Fruit fly (Drosophila melanogaster) whole organism, embryonic: ENCODE measurements around the gene CG11560.
A peak's percentile ranks its signal among the peaks of the same experiment; 100 is the strongest.

Experiments
- Abd-B ChIP-seq: fragments of 200-800 bp; sonication (Bioruptor generic); optimal IDR thresholded peaks from 2 replicates; lab custom pipeline; 2018; ENCODE audit warnings: missing biosample characterization, mild to moderate bottlenecking, missing genetic modification characterization, moderate library complexity
- Atf3 ChIP-seq: fragments of 200-800 bp; sonication (Bioruptor generic); optimal IDR thresholded peaks from 3 replicates; lab custom pipeline; 2016; ENCODE audit warnings: missing biosample characterization, missing genetic modification characterization
- CG10543 ChIP-seq: fragments of 200-800 bp; sonication (Bioruptor generic); optimal IDR thresholded peaks from 3 replicates; lab custom pipeline; 2017; ENCODE audit warnings: missing biosample characterization, mild to moderate bottlenecking, missing genetic modification characterization, moderate library complexity
- CG11456 ChIP-seq: fragments of 200-800 bp; sonication (Bioruptor generic); IDR thresholded peaks from 3 replicates; pipeline ENCODE4 v1.3.6; 2022; ENCODE audit warnings: missing biosample characterization, missing genetic modification characterization
- CG12155 ChIP-seq: fragments of 200-800 bp; sonication (Bioruptor generic); optimal IDR thresholded peaks from 3 replicates; lab custom pipeline; 2016; ENCODE audit warnings: missing biosample characterization, missing genetic modification characterization
- CG14441 ChIP-seq: fragments of 200-800 bp; sonication (Bioruptor generic); IDR thresholded peaks from 2 replicates; pipeline ENCODE4 v1.3.6; 2022; ENCODE audit warnings: missing biosample characterization, missing genetic modification characterization
- CG1602 ChIP-seq: fragments of 200-800 bp; sonication (Bioruptor generic); optimal IDR thresholded peaks from 3 replicates; lab custom pipeline; 2016; ENCODE audit warnings: missing biosample characterization, missing genetic modification characterization
- CG1603 ChIP-seq: fragments of 200-800 bp; sonication (Bioruptor generic); optimal IDR thresholded peaks from 2 replicates; lab custom pipeline; 2019; ENCODE audit warnings: missing biosample characterization, mild to moderate bottlenecking, missing genetic modification characterization, moderate library complexity
- CG17829 ChIP-seq: fragments of 200-800 bp; optimal IDR thresholded peaks from 2 replicates; lab custom pipeline; 2019; ENCODE audit warnings: missing biosample characterization, mild to moderate bottlenecking, missing genetic modification characterization, moderate library complexity
- CG2199 ChIP-seq: fragments of 200-800 bp; sonication (Bioruptor generic); IDR thresholded peaks from 3 replicates; pipeline ENCODE4 v1.3.6; 2022; ENCODE audit warnings: missing biosample characterization, missing genetic modification characterization
- CG30403 ChIP-seq: fragments of 200-800 bp; sonication (Bioruptor generic); optimal IDR thresholded peaks from 3 replicates; lab custom pipeline; 2016; ENCODE audit warnings: missing biosample characterization, missing genetic modification characterization
- CG7556 ChIP-seq: fragments of 200-800 bp; sonication (Bioruptor generic); optimal IDR thresholded peaks from 2 replicates; lab custom pipeline; 2017; ENCODE audit warnings: missing biosample characterization, mild to moderate bottlenecking, missing genetic modification characterization
- CG7839 ChIP-seq: fragments of 200-800 bp; sonication (Bioruptor generic); optimal IDR thresholded peaks from 3 replicates; lab custom pipeline; 2018; ENCODE audit warnings: missing biosample characterization, mild to moderate bottlenecking, missing genetic modification characterization, moderate library complexity
- CG8388 ChIP-seq: fragments of 200-800 bp; sonication (Bioruptor generic); optimal IDR thresholded peaks from 2 replicates; lab custom pipeline; 2019; ENCODE audit warnings: missing biosample characterization, mild to moderate bottlenecking, missing genetic modification characterization, moderate library complexity
- CoRest ChIP-seq: fragments of 200-800 bp; sonication (Bioruptor generic); optimal IDR thresholded peaks from 3 replicates; lab custom pipeline; 2018; ENCODE audit warnings: missing biosample characterization, mild to moderate bottlenecking, missing genetic modification characterization, moderate library complexity
- D ChIP-seq, 2 experiments: fragments of 200-800 bp in 1 of 2; fragments of >200 bp in 1 of 2; sonication (Bioruptor generic) in 1 of 2; optimal IDR thresholded peaks; 2 replicates in 1 of 2; 3 replicates in 1 of 2; lab custom pipeline; 2017; ENCODE audit warnings: mild to moderate bottlenecking in 1 of 2, missing biosample characterization in 1 of 2, missing genetic modification characterization in 1 of 2, missing genetic modification reagents in 1 of 2
- Drgx ChIP-seq: fragments of 200-800 bp; sonication (Bioruptor generic); IDR thresholded peaks from 2 replicates; pipeline ENCODE4 v1.3.6; 2022; ENCODE audit warnings: missing biosample characterization, missing genetic modification characterization
- E2f1 ChIP-seq: fragments of 200-800 bp; sonication (Bioruptor generic); IDR thresholded peaks from 2 replicates; pipeline ENCODE4 v1.3.6; 2022; ENCODE audit warnings: missing biosample characterization, missing genetic modification characterization
- Gsc ChIP-seq: fragments of 200-800 bp; sonication (Bioruptor generic); IDR thresholded peaks from 2 replicates; pipeline ENCODE4 v1.3.6; 2022; ENCODE audit warnings: missing biosample characterization, missing genetic modification characterization
- HHEX ChIP-seq: fragments of 200-800 bp; sonication (Bioruptor generic); optimal IDR thresholded peaks from 3 replicates; lab custom pipeline; 2017; ENCODE audit warnings: missing biosample characterization, mild to moderate bottlenecking, missing genetic modification characterization, missing genetic modification reagents
- HLH3B ChIP-seq: fragments of 200-800 bp; sonication (Bioruptor generic); IDR thresholded peaks from 2 replicates; pipeline ENCODE4 v1.3.6; 2022; ENCODE audit warnings: missing biosample characterization, missing genetic modification characterization
- Hmx ChIP-seq: fragments of 200-800 bp; sonication (Bioruptor generic); optimal IDR thresholded peaks from 2 replicates; lab custom pipeline; 2016; ENCODE audit warnings: missing biosample characterization, missing genetic modification characterization
- Hr39 ChIP-seq: fragments of >200 bp; optimal IDR thresholded peaks from 2 replicates; lab custom pipeline; 2017
- NC2β ChIP-seq: fragments of 200-800 bp; sonication (Bioruptor generic); optimal IDR thresholded peaks from 2 replicates; lab custom pipeline; 2016; ENCODE audit warnings: missing biosample characterization, missing genetic modification characterization
- Sry-δ ChIP-seq: fragments of 200-800 bp; sonication (Bioruptor generic); optimal IDR thresholded peaks from 2 replicates; lab custom pipeline; 2016; ENCODE audit warnings: missing biosample characterization, missing genetic modification characterization
- aop ChIP-seq: fragments of 200-800 bp; sonication (Bioruptor generic); IDR thresholded peaks from 2 replicates; pipeline ENCODE4 v1.3.6; 2022; ENCODE audit warnings: missing biosample characterization, missing genetic modification characterization
- bigmax ChIP-seq: fragments of 200-800 bp; sonication (Bioruptor generic); optimal IDR thresholded peaks from 2 replicates; lab custom pipeline; 2018; ENCODE audit warnings: missing biosample characterization, mild to moderate bottlenecking, missing genetic modification characterization
- br ChIP-seq: fragments of >200 bp; optimal IDR thresholded peaks from 2 replicates; lab custom pipeline; 2017
- crp ChIP-seq, 2 experiments: fragments of 200-800 bp; sonication (Bioruptor generic); optimal IDR thresholded peaks; 2 replicates in 1 of 2; 3 replicates in 1 of 2; lab custom pipeline; 2017; ENCODE audit warnings: missing biosample characterization in 2 of 2, missing genetic modification characterization in 2 of 2, mild to moderate bottlenecking in 1 of 2, moderate library complexity in 1 of 2
- dysf ChIP-seq: fragments of 200-800 bp; sonication (Bioruptor generic); IDR thresholded peaks from 3 replicates; pipeline ENCODE4 v1.3.6; 2022; ENCODE audit warnings: missing biosample characterization, missing genetic modification characterization
- exex ChIP-seq: fragments of 200-800 bp; sonication (Bioruptor generic); optimal IDR thresholded peaks from 4 replicates; lab custom pipeline; 2018; ENCODE audit warnings: missing biosample characterization, mild to moderate bottlenecking, missing genetic modification characterization, moderate library complexity
- fd96Cb ChIP-seq: fragments of 200-800 bp; sonication (Bioruptor generic); optimal IDR thresholded peaks from 2 replicates; lab custom pipeline; 2018; ENCODE audit warnings: missing biosample characterization, mild to moderate bottlenecking, missing genetic modification characterization, moderate library complexity
- fru ChIP-seq: fragments of >200 bp; optimal IDR thresholded peaks from 2 replicates; lab custom pipeline; 2017
- inv ChIP-seq: fragments of 200-800 bp; sonication (Bioruptor generic); IDR thresholded peaks from 2 replicates; pipeline ENCODE4 v1.3.6; 2022; ENCODE audit warnings: missing biosample characterization, missing genetic modification characterization; ENCODE audit not compliant: partially characterized antibody
- lola ChIP-seq, 3 experiments: fragments of >200 bp in 2 of 3; fragments of 200-800 bp in 1 of 3; sonication (Bioruptor generic) in 1 of 3; optimal IDR thresholded peaks; 2 replicates each; lab custom pipeline; 2017 to 2019; ENCODE audit warnings: missing biosample characterization in 3 of 3, missing genetic modification characterization in 3 of 3, mild to moderate bottlenecking in 1 of 3, moderate library complexity in 1 of 3
- mld ChIP-seq: fragments of 200-800 bp; sonication (Bioruptor generic); IDR thresholded peaks from 3 replicates; pipeline ENCODE4 v1.3.6; 2022; ENCODE audit warnings: missing biosample characterization, missing genetic modification characterization; ENCODE audit not compliant: partially characterized antibody
- nerfin-2 ChIP-seq: fragments of 200-800 bp; sonication (Bioruptor generic); IDR thresholded peaks from 2 replicates; pipeline ENCODE4 v1.3.6; 2022; ENCODE audit warnings: missing biosample characterization, missing genetic modification characterization; ENCODE audit not compliant: partially characterized antibody
- org-1 ChIP-seq: fragments of 200-800 bp; sonication (Bioruptor generic); optimal IDR thresholded peaks from 2 replicates; lab custom pipeline; 2017; ENCODE audit warnings: missing biosample characterization, missing genetic modification characterization
- otp ChIP-seq: fragments of 200-800 bp; sonication (Bioruptor generic); IDR thresholded peaks from 3 replicates; pipeline ENCODE4, ENCODE4 v1.3.6; 2022; ENCODE audit warnings: missing biosample characterization, missing genetic modification characterization
- p53 ChIP-seq: fragments of 200-800 bp; sonication (Bioruptor generic); optimal IDR thresholded peaks from 2 replicates; lab custom pipeline; 2016; ENCODE audit warnings: missing biosample characterization, missing genetic modification characterization
- phol ChIP-seq: fragments of 200-800 bp; sonication (Bioruptor generic); optimal IDR thresholded peaks from 3 replicates; lab custom pipeline; 2018; ENCODE audit warnings: missing biosample characterization, mild to moderate bottlenecking, missing genetic modification characterization, moderate library complexity
- prd ChIP-seq, 3 experiments: fragments of >200 bp in 2 of 3; fragments of 200-800 bp in 1 of 3; sonication (Bioruptor generic) in 1 of 3; optimal IDR thresholded peaks in 2 of 3; IDR thresholded peaks in 1 of 3; 2 replicates in 2 of 3; 3 replicates in 1 of 3; pipeline versions ENCODE4 v1.3.6 to Lab custom; 2017 to 2022; ENCODE audit warnings: missing biosample characterization in 1 of 3, missing genetic modification characterization in 1 of 3
- salm ChIP-seq: fragments of 200-800 bp; sonication (Bioruptor generic); optimal IDR thresholded peaks from 2 replicates; lab custom pipeline; 2018; ENCODE audit warnings: missing biosample characterization, mild to moderate bottlenecking, missing genetic modification characterization
- sens ChIP-seq: fragments of 200-800 bp; sonication (Bioruptor generic); peaks from one replicate; lab custom pipeline; 2016; ENCODE audit warnings: missing biosample characterization, missing genetic modification characterization
- sisA ChIP-seq: fragments of 200-800 bp; sonication (Bioruptor generic); IDR thresholded peaks from 2 replicates; pipeline ENCODE4 v1.3.6; 2022; ENCODE audit warnings: missing biosample characterization, missing genetic modification characterization
- slbo ChIP-seq: fragments of 200-800 bp; sonication (Bioruptor generic); IDR thresholded peaks from 2 replicates; pipeline ENCODE4 v1.3.6; 2022; ENCODE audit warnings: missing biosample characterization, missing genetic modification characterization
- ssp ChIP-seq: fragments of 200-800 bp; sonication (Bioruptor generic); IDR thresholded peaks from 2 replicates; pipeline ENCODE4 v1.3.6; 2022; ENCODE audit warnings: missing biosample characterization, missing genetic modification characterization
- stc ChIP-seq: fragments of 200-800 bp; sonication (Bioruptor generic); IDR thresholded peaks from 2 replicates; pipeline ENCODE4 v1.3.6; 2022; ENCODE audit warnings: missing biosample characterization, missing genetic modification characterization
- tin ChIP-seq: fragments of 200-800 bp; sonication (Bioruptor generic); optimal IDR thresholded peaks from 3 replicates; lab custom pipeline; 2016; ENCODE audit warnings: missing biosample characterization, missing genetic modification characterization

Gene CG11560

dm6 chr3L:12162156-12162682 lies 42.4 kb downstream of the CG11560 start (continued):
- TF ChIP-seq tin (GFP tag; lab: Kevin White, UChicago) (no peak), CoRest (tag; lab: Kevin White, UChicago) (no peak), prd (optimal IDR thresholded peaks at IDR 0.05; lab: Kevin White, UChicago) (no peak), prd (GFP tag; IDR thresholded peaks at IDR 0.05; lab: Robert Waterston, UW) (no peak), CG1603 (no peak), Hr39 (lab: Kevin White, UChicago) (peak; percentile 56), CG7839 (tag; lab: Kevin White, UChicago) (no peak), CG11456 (GFP tag; lab: Robert Waterston, UW) (no peak), mld (no peak), CG1602 (GFP tag; lab: Kevin White, UChicago) (no peak)

dm6 chr3L:12163082-12163481 lies 43.3 kb downstream of the CG11560 start:
- TF ChIP-seq sisA (GFP tag; lab: Robert Waterston, UW) (no peak), Atf3 (no peak), ssp (GFP tag; lab: Robert Waterston, UW) (peak; percentile 38), HHEX (GFP tag; lab: Kevin White, UChicago) (no peak), crp (GFP tag; optimal IDR thresholded peaks at IDR 0.05; lab: Kevin White, UChicago) (no peak), CG7556 (GFP tag; lab: Kevin White, UChicago) (peak; percentile 31), CG8388 (GFP tag; lab: Kevin White, UChicago) (no peak), stc (GFP tag; lab: Robert Waterston, UW) (no peak), salm (tag; lab: Kevin White, UChicago) (no peak), Hmx (no peak), fd96Cb (tag; lab: Kevin White, UChicago) (no peak), Sry-δ (GFP tag; lab: Kevin White, UChicago) (no peak), exex (tag; lab: Kevin White, UChicago) (no peak), fru (no peak), CG30403 (peak; percentile 11), aop (no peak), slbo (GFP tag; lab: Robert Waterston, UW) (0 out of 2 replicates have a peak, but pooled peaks have one; percentile 18), CG12155 (no peak), org-1 (GFP tag; lab: Kevin White, UChicago) (no peak), inv (GFP tag; lab: Robert Waterston, UW) (no peak), CG10543 (GFP tag; lab: Kevin White, UChicago) (no peak), lola (GFP tag; optimal IDR thresholded peaks at IDR 0.05; lab: Kevin White, UChicago) (no peak), otp (GFP tag; lab: Robert Waterston, UW) (no peak), br (lab: Kevin White, UChicago) (no peak), Drgx (GFP tag; lab: Robert Waterston, UW) (peak; percentile 18), nerfin-2 (GFP tag; lab: Robert Waterston, UW) (no peak), E2f1 (GFP tag; lab: Robert Waterston, UW) (0 out of 2 replicates have a peak, but pooled peaks have one; percentile 6), dysf (GFP tag; lab: Robert Waterston, UW) (0 out of 3 replicates have a peak, but pooled peaks have one; percentile 20), Abd-B (GFP tag; lab: Kevin White, UChicago) (no peak), NC2β (no peak), sens (GFP tag; lab: Kevin White, UChicago) (peak; percentile 68), CG17829 (tag; lab: Kevin White, UChicago) (no peak), CG14441 (0 out of 2 replicates have a peak, but pooled peaks have one; percentile 4), prd (optimal IDR thresholded peaks at IDR 0.05; lab: Kevin White, UChicago) (no peak), prd (GFP tag; IDR thresholded peaks at IDR 0.05; lab: Robert Waterston, UW) (0 out of 3 replicates have a peak, but pooled peaks have one; percentile 22), p53 (GFP tag; lab: Kevin White, UChicago) (no peak), HLH3B (GFP tag; lab: Robert Waterston, UW) (0 out of 2 replicates have a peak, but pooled peaks have one; percentile 44), D (optimal IDR thresholded peaks at IDR 0.05; lab: Kevin White, UChicago) (no peak), D (GFP tag; optimal IDR thresholded peaks at IDR 0.05; lab: Kevin White, UChicago) (no peak), Gsc (no peak), bigmax (no peak), CG2199 (GFP tag; lab: Robert Waterston, UW) (no peak), phol (tag; lab: Kevin White, UChicago) (no peak)
